Fruit fly (Drosophila melanogaster) whole organism, embryonic: ENCODE results near the gene CG17801.

Source experiments
- Abd-B ChIP-seq: fragments of 200-800 bp; sonication (Bioruptor generic); optimal IDR thresholded peaks from 2 replicates; lab custom pipeline; 2018; ENCODE audit warnings: missing biosample characterization, mild to moderate bottlenecking, missing genetic modification characterization, moderate library complexity
- Ada2b ChIP-seq: fragments of 200-800 bp; sonication (Bioruptor generic); IDR thresholded peaks from 2 replicates; pipeline ENCODE4 v1.3.6; 2022; ENCODE audit warnings: missing biosample characterization, missing genetic modification characterization
- CG10267 ChIP-seq: fragments of 200-800 bp; sonication (Bioruptor generic); optimal IDR thresholded peaks from 2 replicates; lab custom pipeline; 2018; ENCODE audit warnings: missing biosample characterization, mild to moderate bottlenecking, missing genetic modification characterization, moderate library complexity
- CG13123 ChIP-seq: fragments of 200-800 bp; sonication (Bioruptor generic); optimal IDR thresholded peaks from 2 replicates; lab custom pipeline; 2016; ENCODE audit warnings: missing biosample characterization, missing genetic modification characterization
- CG14710 ChIP-seq: fragments of 200-800 bp; sonication (Bioruptor generic); optimal IDR thresholded peaks from 3 replicates; lab custom pipeline; 2019; ENCODE audit warnings: missing biosample characterization, mild to moderate bottlenecking, missing genetic modification characterization, moderate library complexity
- CG15514 ChIP-seq: fragments of 200-800 bp; sonication (Bioruptor generic); optimal IDR thresholded peaks from 3 replicates; lab custom pipeline; 2017; ENCODE audit warnings: missing biosample characterization, missing genetic modification characterization, mild to moderate bottlenecking, moderate library complexity, missing genetic modification reagents
- CG15696 ChIP-seq: fragments of 200-800 bp; sonication (Bioruptor generic); optimal IDR thresholded peaks from 2 replicates; lab custom pipeline; 2019; ENCODE audit warnings: missing biosample characterization, mild to moderate bottlenecking, missing genetic modification characterization, moderate library complexity
- CG2129 ChIP-seq: fragments of 200-800 bp; sonication (Bioruptor generic); IDR thresholded peaks from 2 replicates; pipeline ENCODE4 v1.3.6; 2022; ENCODE audit warnings: missing biosample characterization, missing genetic modification characterization; ENCODE audit not compliant: partially characterized antibody
- CG34422 ChIP-seq: fragments of 200-800 bp; sonication (Bioruptor generic); IDR thresholded peaks from 3 replicates; pipeline ENCODE4 v1.3.6; 2022; ENCODE audit warnings: missing biosample characterization, missing genetic modification characterization
- CG3995 ChIP-seq: fragments of 200-800 bp; sonication (Bioruptor generic); optimal IDR thresholded peaks from 3 replicates; lab custom pipeline; 2016; ENCODE audit warnings: missing biosample characterization, missing genetic modification characterization
- CG5245 ChIP-seq: fragments of 200-800 bp; sonication (Bioruptor generic); optimal IDR thresholded peaks from 3 replicates; lab custom pipeline; 2016; ENCODE audit warnings: missing biosample characterization, missing genetic modification characterization
- CG5953 ChIP-seq: fragments of 200-800 bp; sonication (Bioruptor generic); IDR thresholded peaks from 2 replicates; pipeline ENCODE4 v1.3.6; 2022; ENCODE audit warnings: missing biosample characterization, missing genetic modification characterization
- CG6854 ChIP-seq: fragments of 200-800 bp; sonication (Bioruptor generic); optimal IDR thresholded peaks from 3 replicates; lab custom pipeline; 2017; ENCODE audit warnings: missing biosample characterization, mild to moderate bottlenecking, missing genetic modification characterization
- CG7357 ChIP-seq: fragments of 200-800 bp; sonication (Bioruptor generic); IDR thresholded peaks from 3 replicates; pipeline ENCODE4 v1.3.6; 2022; ENCODE audit warnings: missing biosample characterization, missing genetic modification characterization
- CG8290 ChIP-seq, 3 experiments: fragments of 200-800 bp; sonication (Bioruptor generic); optimal IDR thresholded peaks; 2 replicates each; lab custom pipeline; 2016 to 2019; ENCODE audit warnings: missing biosample characterization in 3 of 3, missing genetic modification characterization in 3 of 3, mild to moderate bottlenecking in 2 of 3, moderate library complexity in 1 of 3
- CoRest ChIP-seq: fragments of 200-800 bp; sonication (Bioruptor generic); optimal IDR thresholded peaks from 3 replicates; lab custom pipeline; 2018; ENCODE audit warnings: missing biosample characterization, mild to moderate bottlenecking, missing genetic modification characterization, moderate library complexity
- Dp ChIP-seq: fragments of 200-800 bp; sonication (Bioruptor generic); optimal IDR thresholded peaks from 2 replicates; lab custom pipeline; 2018; ENCODE audit warnings: missing biosample characterization, mild to moderate bottlenecking, missing genetic modification characterization, moderate library complexity
- E2f2 ChIP-seq: fragments of 200-800 bp; sonication (Bioruptor generic); IDR thresholded peaks from 2 replicates; pipeline ENCODE4 v1.3.6; 2022; ENCODE audit warnings: missing biosample characterization, missing genetic modification characterization
- Ets97D ChIP-seq: fragments of 200-800 bp; sonication (Bioruptor generic); optimal IDR thresholded peaks from 3 replicates; lab custom pipeline; 2016; ENCODE audit warnings: missing biosample characterization, missing genetic modification characterization
- HLH4C ChIP-seq: fragments of 200-800 bp; sonication (Bioruptor generic); IDR thresholded peaks from 3 replicates; pipeline ENCODE4 v1.3.6; 2022; ENCODE audit warnings: missing biosample characterization, missing genetic modification characterization; ENCODE audit not compliant: partially characterized antibody
- Hr51 ChIP-seq, 2 experiments: fragments of 200-800 bp; sonication (Bioruptor generic); optimal IDR thresholded peaks; 2 replicates in 1 of 2; 3 replicates in 1 of 2; lab custom pipeline; 2016 to 2018; ENCODE audit warnings: missing biosample characterization in 2 of 2, missing genetic modification characterization in 2 of 2, mild to moderate bottlenecking in 1 of 2, moderate library complexity in 1 of 2
- MESR4 ChIP-seq: fragments of 200-800 bp; sonication (Bioruptor generic); optimal IDR thresholded peaks from 2 replicates; lab custom pipeline; 2018; ENCODE audit warnings: missing biosample characterization, mild to moderate bottlenecking, missing genetic modification characterization, moderate library complexity
- Med ChIP-seq: fragments of 200-800 bp; sonication (Bioruptor generic); peaks from one replicate; lab custom pipeline; 2016; ENCODE audit warnings: missing biosample characterization, missing genetic modification characterization, mild to moderate bottlenecking, inconsistent platforms, moderate library complexity
- Meics ChIP-seq: fragments of 200-800 bp; sonication (Bioruptor generic); optimal IDR thresholded peaks from 2 replicates; lab custom pipeline; 2017; ENCODE audit warnings: missing biosample characterization, mild to moderate bottlenecking, missing genetic modification characterization
- Mrtf ChIP-seq: fragments of 200-800 bp; sonication (Bioruptor generic); IDR thresholded peaks from 3 replicates; pipeline ENCODE4 v1.3.6; 2022; ENCODE audit warnings: missing biosample characterization, missing genetic modification characterization
- Myb ChIP-seq: fragments of 200-800 bp; sonication (Bioruptor generic); optimal IDR thresholded peaks from 2 replicates; lab custom pipeline; 2016; ENCODE audit warnings: missing biosample characterization, missing genetic modification characterization
- NK7.1 ChIP-seq: fragments of 200-800 bp; sonication (Bioruptor generic); optimal IDR thresholded peaks from 3 replicates; lab custom pipeline; 2016; ENCODE audit warnings: missing biosample characterization, missing genetic modification characterization
- Six4 ChIP-seq: fragments of 200-800 bp; sonication (Bioruptor generic); optimal IDR thresholded peaks from 2 replicates; lab custom pipeline; 2016; ENCODE audit warnings: missing biosample characterization, missing genetic modification characterization
- Sry-δ ChIP-seq: fragments of 200-800 bp; sonication (Bioruptor generic); optimal IDR thresholded peaks from 2 replicates; lab custom pipeline; 2016; ENCODE audit warnings: missing biosample characterization, missing genetic modification characterization
- Xbp1 ChIP-seq: fragments of 200-800 bp; sonication (Bioruptor generic); optimal IDR thresholded peaks from 3 replicates; lab custom pipeline; 2016; ENCODE audit warnings: missing biosample characterization, mild to moderate bottlenecking, missing genetic modification characterization
- ci ChIP-seq: fragments of 200-800 bp; sonication (Bioruptor generic); IDR thresholded peaks from 3 replicates; pipeline ENCODE4 v1.3.6; 2022; ENCODE audit warnings: missing biosample characterization, missing genetic modification characterization
- croc ChIP-seq: fragments of 200-800 bp; sonication (Bioruptor generic); conservative IDR thresholded peaks from 3 replicates; pipeline ENCODE4 v1.3.6; 2022; ENCODE audit warnings: missing biosample characterization, missing genetic modification characterization
- crp ChIP-seq, 2 experiments: fragments of 200-800 bp; sonication (Bioruptor generic); optimal IDR thresholded peaks; 2 replicates in 1 of 2; 3 replicates in 1 of 2; lab custom pipeline; 2017; ENCODE audit warnings: missing biosample characterization in 2 of 2, missing genetic modification characterization in 2 of 2, mild to moderate bottlenecking in 1 of 2, moderate library complexity in 1 of 2
- dm ChIP-seq: fragments of 200-800 bp; sonication (Bioruptor generic); optimal IDR thresholded peaks from 3 replicates; lab custom pipeline; 2016; ENCODE audit warnings: missing biosample characterization, missing genetic modification characterization
- dysf ChIP-seq: fragments of 200-800 bp; sonication (Bioruptor generic); IDR thresholded peaks from 3 replicates; pipeline ENCODE4 v1.3.6; 2022; ENCODE audit warnings: missing biosample characterization, missing genetic modification characterization
- gfzf ChIP-seq: fragments of 200-800 bp; sonication (Bioruptor generic); optimal IDR thresholded peaks from 2 replicates; lab custom pipeline; 2016; ENCODE audit warnings: missing biosample characterization, mild to moderate bottlenecking, missing genetic modification characterization, moderate library complexity
- grau ChIP-seq: fragments of 200-800 bp; optimal IDR thresholded peaks from 3 replicates; lab custom pipeline; 2019; ENCODE audit warnings: missing biosample characterization, mild to moderate bottlenecking, missing genetic modification characterization, moderate library complexity
- insv ChIP-seq, 2 experiments: fragments of 200-800 bp; sonication (Bioruptor generic); optimal IDR thresholded peaks; 3 replicates each; lab custom pipeline; 2016 to 2018; ENCODE audit warnings: missing biosample characterization in 2 of 2, missing genetic modification characterization in 2 of 2
- lbe ChIP-seq: fragments of 200-800 bp; sonication (Bioruptor generic); optimal IDR thresholded peaks from 2 replicates; lab custom pipeline; 2016; ENCODE audit warnings: missing biosample characterization, mild to moderate bottlenecking, missing genetic modification characterization
- lilli ChIP-seq: fragments of 200-800 bp; sonication (Bioruptor generic); optimal IDR thresholded peaks from 3 replicates; lab custom pipeline; 2016; ENCODE audit warnings: missing biosample characterization, missing genetic modification characterization
- pan ChIP-seq, 4 experiments: fragments of >200 bp in 3 of 4; fragments of 200-800 bp in 1 of 4; sonication (Bioruptor generic) in 1 of 4; optimal IDR thresholded peaks in 3 of 4; IDR thresholded peaks in 1 of 4; 2 replicates each; pipeline versions ENCODE4 v1.3.6 to Lab custom; 2017 to 2022; ENCODE audit warnings: missing biosample characterization in 2 of 4, missing genetic modification characterization in 2 of 4, mixed read lengths in 1 of 4
- pho ChIP-seq: fragments of 200-800 bp; sonication (Bioruptor generic); optimal IDR thresholded peaks from 2 replicates; lab custom pipeline; 2016; ENCODE audit warnings: missing biosample characterization, missing genetic modification characterization
- phol ChIP-seq: fragments of 200-800 bp; sonication (Bioruptor generic); optimal IDR thresholded peaks from 3 replicates; lab custom pipeline; 2018; ENCODE audit warnings: missing biosample characterization, mild to moderate bottlenecking, missing genetic modification characterization, moderate library complexity
- ranshi ChIP-seq: fragments of 200-800 bp; sonication (Bioruptor generic); IDR thresholded peaks from 2 replicates; pipeline ENCODE4 v1.3.6; 2022; ENCODE audit warnings: missing biosample characterization, missing genetic modification characterization
- row ChIP-seq: fragments of 200-800 bp; sonication (Bioruptor generic); IDR thresholded peaks from 3 replicates; pipeline ENCODE4 v1.3.6; 2022; ENCODE audit warnings: missing biosample characterization, missing genetic modification characterization
- sd ChIP-seq: fragments of 200-800 bp; sonication (Bioruptor generic); optimal IDR thresholded peaks from 3 replicates; lab custom pipeline; 2018; ENCODE audit warnings: missing biosample characterization, mild to moderate bottlenecking, missing genetic modification characterization, moderate library complexity
- slbo ChIP-seq: fragments of 200-800 bp; sonication (Bioruptor generic); IDR thresholded peaks from 2 replicates; pipeline ENCODE4 v1.3.6; 2022; ENCODE audit warnings: missing biosample characterization, missing genetic modification characterization
- twi ChIP-seq: fragments of 200-800 bp; optimal IDR thresholded peaks from 2 replicates; lab custom pipeline; 2019; ENCODE audit warnings: missing biosample characterization, mild to moderate bottlenecking, missing genetic modification characterization, moderate library complexity
- wor ChIP-seq: fragments of 200-800 bp; sonication (Bioruptor generic); IDR thresholded peaks from 2 replicates; pipeline ENCODE4 v1.3.6; 2022; ENCODE audit warnings: missing biosample characterization, missing genetic modification characterization
- yki ChIP-seq: fragments of >200 bp; optimal IDR thresholded peaks from 3 replicates; lab custom pipeline; 2018

The CG17801 gene

DNA sequence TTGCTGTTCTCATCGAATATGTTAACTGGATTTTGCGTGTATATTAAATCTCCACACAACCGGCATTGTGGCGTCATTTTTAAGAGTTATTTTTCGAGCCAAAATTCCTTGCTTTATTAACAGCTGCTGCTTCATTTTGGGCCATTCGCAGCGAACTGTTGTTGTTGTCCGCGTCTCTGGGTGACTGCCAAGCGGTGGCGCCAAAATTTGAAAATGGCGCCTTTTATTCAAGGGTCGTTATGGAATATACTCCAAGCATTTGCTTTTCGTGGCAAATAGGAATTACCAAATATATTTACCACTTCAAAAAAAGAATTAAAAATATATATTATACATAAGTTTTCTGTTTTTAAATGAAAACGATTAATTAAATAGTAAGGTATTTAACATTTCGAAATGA, 1.8 kb downstream of the CG17801 start, which contains the start of gene Nnk (continued):
- TF ChIP-seq Med (GFP tag; lab: Kevin White, UChicago): peak; percentile 76
- TF ChIP-seq CG5953 (GFP tag; lab: Robert Waterston, UW): no peak
- TF ChIP-seq Xbp1: no peak
- peak; percentile 30 for TF ChIP-seq CG10267 (tag; lab: Kevin White, UChicago)
- TF ChIP-seq insv (GFP tag; optimal IDR thresholded peaks at IDR 0.05; lab: Kevin White, UChicago): no peak
- TF ChIP-seq yki: peak; percentile 64
- TF ChIP-seq Ada2b (GFP tag; lab: Robert Waterston, UW): no peak
- peak; percentile 63 for TF ChIP-seq phol (tag; lab: Kevin White, UChicago)
- no peak for TF ChIP-seq wor (GFP tag; lab: Robert Waterston, UW)
- TF ChIP-seq CG14710 (tag; lab: Kevin White, UChicago): peak; percentile 30
- no peak for TF ChIP-seq pan (optimal IDR thresholded peaks at IDR 0.05; lab: Kevin White, UChicago)
- no peak for TF ChIP-seq pan (GFP tag; optimal IDR thresholded peaks at IDR 0.05 in 1 of 2, IDR thresholded peaks at IDR 0.05 in 1 of 2)
- no peak for TF ChIP-seq lbe (GFP tag; lab: Kevin White, UChicago)
- TF ChIP-seq Myb (GFP tag; lab: Kevin White, UChicago): peak; percentile 48
- TF ChIP-seq dm (GFP tag; lab: Kevin White, UChicago): no peak
- no peak for TF ChIP-seq CG6854 (GFP tag; lab: Kevin White, UChicago)
- peak; percentile 85 for TF ChIP-seq sd (tag; lab: Kevin White, UChicago)
- no peak for TF ChIP-seq Six4 (GFP tag; lab: Kevin White, UChicago)
- TF ChIP-seq ranshi (GFP tag; lab: Robert Waterston, UW): no peak
- no peak for TF ChIP-seq HLH4C (GFP tag; lab: Robert Waterston, UW)
- TF ChIP-seq Dp (GFP tag; lab: Kevin White, UChicago): peak; percentile 98

DNA sequence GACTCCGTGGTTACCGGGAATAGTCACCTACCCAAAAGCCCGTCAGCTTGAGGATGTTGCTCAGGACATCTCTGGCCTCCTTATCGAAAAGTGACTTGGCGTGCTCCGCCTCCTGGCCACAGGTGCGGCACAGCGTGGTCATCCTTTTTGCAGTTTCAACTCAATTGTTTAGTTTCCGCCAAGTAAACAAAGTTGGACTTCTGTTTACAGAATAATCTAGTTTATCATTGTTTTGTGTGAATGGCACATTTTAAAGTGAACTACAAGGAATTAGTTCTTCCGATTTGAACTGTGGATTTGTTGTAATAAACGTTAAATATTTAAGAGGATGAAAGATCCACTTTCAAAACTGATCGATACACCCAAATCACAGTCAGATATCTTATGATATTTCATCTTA, 3.9 kb downstream of the CG17801 start, which contains the start of gene CG17806:
Gene CG17806, minus strand, starts transcription at position 236 of the 400 bp plus-strand sequence.
- TF ChIP-seq CG15696 (tag; lab: Kevin White, UChicago) (peak; percentile 1), grau (peak; percentile 11), Ets97D (GFP tag; lab: Kevin White, UChicago) (no peak), row (peak; percentile 62), CG15514 (peak; percentile 24), NK7.1 (GFP tag; lab: Kevin White, UChicago) (no peak), twi (tag; lab: Kevin White, UChicago) (no peak), CG10267 (tag; lab: Kevin White, UChicago) (peak; percentile 2), MESR4 (GFP tag; lab: Kevin White, UChicago) (peak; percentile 14), Meics (GFP tag; lab: Kevin White, UChicago) (peak; percentile 10), crp (GFP tag; optimal IDR thresholded peaks at IDR 0.05; lab: Kevin White, UChicago) (peak in 1 of 2 experiments; percentile 29), croc (no peak), dysf (GFP tag; lab: Robert Waterston, UW) (no peak), Abd-B (GFP tag; lab: Kevin White, UChicago) (no peak), pho (GFP tag; lab: Kevin White, UChicago) (no peak), ci (GFP tag; lab: Robert Waterston, UW) (no peak), E2f2 (GFP tag; lab: Robert Waterston, UW) (peak; percentile 48), CG8290 (GFP tag; optimal IDR thresholded peaks at IDR 0.05; lab: Kevin White, UChicago) (no peak), CG8290 (tag; optimal IDR thresholded peaks at IDR 0.05; lab: Kevin White, UChicago) (no peak), slbo (no peak), CG13123 (GFP tag; lab: Kevin White, UChicago) (no peak), CG7357 (GFP tag; lab: Robert Waterston, UW) (no peak), lilli (GFP tag; lab: Kevin White, UChicago) (no peak), Sry-δ (GFP tag; lab: Kevin White, UChicago) (no peak), CG34422 (GFP tag; lab: Robert Waterston, UW) (no peak), Mrtf (GFP tag; lab: Robert Waterston, UW) (no peak), CG2129 (GFP tag; lab: Robert Waterston, UW) (no peak), CG5245 (GFP tag; lab: Kevin White, UChicago) (no peak), gfzf (no peak), Hr51 (GFP tag; optimal IDR thresholded peaks at IDR 0.05; lab: Kevin White, UChicago) (no peak), CoRest (tag; lab: Kevin White, UChicago) (peak; percentile 14), CG3995 (no peak)
